Fruit fly (Drosophila melanogaster): ENCODE results near the gene CG33922.
A peak's percentile ranks its signal among the peaks of the same experiment; 100 is the strongest.

CG33922 gene

dm6 chr2L:1361771-1362632, 18.0 kb upstream of the CG33922 start, which contains the start of gene NLaz (continued):
- peak; percentile 53 for TF ChIP-seq Oli (tag; optimal IDR thresholded peaks at IDR 0.05)
- TF ChIP-seq CG18764 (GFP tag; optimal IDR thresholded peaks at IDR 0.05): no peak
- no peak for TF ChIP-seq dm (GFP tag; optimal IDR thresholded peaks at IDR 0.05)
- 0 out of 2 replicates have a peak, but pooled peaks have one; percentile 21 for TF ChIP-seq Nf-YA (GFP tag; IDR thresholded peaks at IDR 0.05)
- no peak for TF ChIP-seq CG16815 (GFP tag; optimal IDR thresholded peaks at IDR 0.05)
- TF ChIP-seq CG11456 (GFP tag; IDR thresholded peaks at IDR 0.05): peak; percentile 97
- TF ChIP-seq wek (GFP tag; optimal IDR thresholded peaks at IDR 0.05): no peak
- peak; percentile 50 for TF ChIP-seq CG4820 (GFP tag; optimal IDR thresholded peaks at IDR 0.05)
- peak; percentile 36 for TF ChIP-seq CG10147 (GFP tag; optimal IDR thresholded peaks at IDR 0.05)
- TF ChIP-seq CG30431 (GFP tag; optimal IDR thresholded peaks at IDR 0.05): peak; percentile 34
- peak; percentile 7; the same call in 1 of the 2 replicates for TF ChIP-seq CG32772 (GFP tag; IDR thresholded peaks at IDR 0.05)
- peak; percentile 38 for TF ChIP-seq btn (GFP tag; optimal IDR thresholded peaks at IDR 0.05)
- peak; percentile 58; the same call in 1 of the 2 replicates for TF ChIP-seq Bgb (GFP tag; IDR thresholded peaks at IDR 0.05; ENCODE audit: partially characterized antibody)
- no peak for TF ChIP-seq bigmax (GFP tag; optimal IDR thresholded peaks at IDR 0.05)
- peak; percentile 65; the same call in 1 of the 3 replicates for TF ChIP-seq Dbx (GFP tag; IDR thresholded peaks at IDR 0.05)
- peak; percentile 63 for TF ChIP-seq CG11504 (tag; optimal IDR thresholded peaks at IDR 0.05)
- peak; percentile 62 for TF ChIP-seq CG17328 (GFP tag; IDR thresholded peaks at IDR 0.05)
- peak; percentile 14 for TF ChIP-seq Ets97D (GFP tag; optimal IDR thresholded peaks at IDR 0.05)
- peak; percentile 35 for TF ChIP-seq CG1603 (tag; optimal IDR thresholded peaks at IDR 0.05)
- peak; percentile 53 for TF ChIP-seq Xbp1 (GFP tag; optimal IDR thresholded peaks at IDR 0.05)
- TF ChIP-seq sob (GFP tag; IDR thresholded peaks at IDR 0.05): peak; percentile 46; the same call in 1 of the 2 replicates
- TF ChIP-seq Ptx1 (GFP tag; IDR thresholded peaks at IDR 0.05): peak; percentile 77
- TF ChIP-seq scrt (GFP tag; optimal IDR thresholded peaks at IDR 0.05): peak; percentile 2
- no peak for TF ChIP-seq Sry-β (GFP tag; optimal IDR thresholded peaks at IDR 0.05)
- TF ChIP-seq ems (GFP tag; optimal IDR thresholded peaks at IDR 0.05): peak; percentile 0
- TF ChIP-seq salm (tag; optimal IDR thresholded peaks at IDR 0.05): no peak
- no peak for TF ChIP-seq CG2889 (GFP tag; IDR thresholded peaks at IDR 0.05)
- TF ChIP-seq ara (GFP tag; IDR thresholded peaks at IDR 0.05): no peak
- 0 out of 3 replicates have a peak, but pooled peaks have one; percentile 31 for TF ChIP-seq CG11560 (tag; IDR thresholded peaks at IDR 0.05)
- peak; percentile 2 for TF ChIP-seq HLH54F (GFP tag; optimal IDR thresholded peaks at IDR 0.05)
- no peak for TF ChIP-seq CG9609 (GFP tag; optimal IDR thresholded peaks at IDR 0.05)
- no peak for TF ChIP-seq zf30C (GFP tag; optimal IDR thresholded peaks at IDR 0.05)
- peak; percentile 36; the same call in 2 of the 3 replicates for TF ChIP-seq ase (GFP tag; IDR thresholded peaks at IDR 0.05)
- TF ChIP-seq maf-S (GFP tag; optimal IDR thresholded peaks at IDR 0.05): peak; percentile 25
- no peak for TF ChIP-seq CG1529 (GFP tag; optimal IDR thresholded peaks at IDR 0.05)
- peak; percentile 35; the same call in 1 of the 2 replicates for TF ChIP-seq sisA (GFP tag; IDR thresholded peaks at IDR 0.05)
- TF ChIP-seq Side (GFP tag; optimal IDR thresholded peaks at IDR 0.05): no peak
- TF ChIP-seq D19A (tag; optimal IDR thresholded peaks at IDR 0.05): no peak
- TF ChIP-seq CG3163 (GFP tag; optimal IDR thresholded peaks at IDR 0.05): no peak
- peak; percentile 57 for TF ChIP-seq unpg (GFP tag; optimal IDR thresholded peaks at IDR 0.05)
- peak; percentile 45 for TF ChIP-seq Sox102F (GFP tag; optimal IDR thresholded peaks at IDR 0.05)
- TF ChIP-seq Ada2b (GFP tag; IDR thresholded peaks at IDR 0.05): peak; percentile 45; the same call in 1 of the 2 replicates
- peak; percentile 27 for TF ChIP-seq fd3F (GFP tag; optimal IDR thresholded peaks at IDR 0.05)
- peak; percentile 37 for TF ChIP-seq CG12744 (GFP tag; optimal IDR thresholded peaks at IDR 0.05)
- 0 out of 3 replicates have a peak, but pooled peaks have one; percentile 11 for TF ChIP-seq gce (GFP tag; IDR thresholded peaks at IDR 0.05)
- TF ChIP-seq CG14441 (GFP tag; IDR thresholded peaks at IDR 0.05): peak; percentile 57
- TF ChIP-seq chn (GFP tag; optimal IDR thresholded peaks at IDR 0.05): no peak
- TF ChIP-seq CG14050 (GFP tag; IDR thresholded peaks at IDR 0.05): no peak
- no peak for TF ChIP-seq CG7271 (tag; optimal IDR thresholded peaks at IDR 0.05)

Measured in whole organism, embryonic.